Fruit fly (Drosophila melanogaster): ENCODE data around the gene cup.

The cup gene

dm6 chr2L:6656264-6656676, 7.2 kb upstream of the cup start, which contains the start of gene CG31633:
Gene CG31633, minus strand, starts transcription at chr2L:6656321.
- TF ChIP-seq Dll (optimal IDR thresholded peaks at IDR 0.05): no peak
- TF ChIP-seq EcR (GFP tag; optimal IDR thresholded peaks at IDR 0.05): no peak
- no peak for TF ChIP-seq usp (GFP tag; optimal IDR thresholded peaks at IDR 0.05)
- no peak for TF ChIP-seq psq (optimal IDR thresholded peaks at IDR 0.05)
- no peak for TF ChIP-seq CG8478 (optimal IDR thresholded peaks at IDR 0.05)
- TF ChIP-seq pan (optimal IDR thresholded peaks at IDR 0.05): no peak

- TF ChIP-seq psq (optimal IDR thresholded peaks at IDR 0.05) (no peak), usp (GFP tag; optimal IDR thresholded peaks at IDR 0.05) (no peak), pan (optimal IDR thresholded peaks at IDR 0.05) (peak; percentile 54), EcR (GFP tag; optimal IDR thresholded peaks at IDR 0.05) (no peak), Dll (optimal IDR thresholded peaks at IDR 0.05) (no peak), CG8478 (optimal IDR thresholded peaks at IDR 0.05) (no peak)
These were observed 5.3 kb upstream of the cup start, which contains the start of the genes CG31636 and Ube4A for dm6 chr2L:6657969-6658748. Gene CG31636, minus strand, starts transcription at chr2L:6658152. Gene Ube4A, plus strand, starts transcription at chr2L:6658517.

dm6 chr2L:6667719-6668325, 4.4 kb downstream of the cup start, which contains the start of gene Galt:
Gene Galt, minus strand, starts transcription at chr2L:6668033.
- TF ChIP-seq usp (GFP tag; optimal IDR thresholded peaks at IDR 0.05): no peak
- TF ChIP-seq pan (optimal IDR thresholded peaks at IDR 0.05): no peak
- TF ChIP-seq CG8478 (optimal IDR thresholded peaks at IDR 0.05): no peak
- TF ChIP-seq EcR (GFP tag; optimal IDR thresholded peaks at IDR 0.05): no peak
- TF ChIP-seq Dll (optimal IDR thresholded peaks at IDR 0.05): no peak
- no peak for TF ChIP-seq psq (optimal IDR thresholded peaks at IDR 0.05)

dm6 chr2L:6671409-6671808, 7.9 kb downstream of the cup start:
- TF ChIP-seq Dll (optimal IDR thresholded peaks at IDR 0.05): no peak
- TF ChIP-seq pan (optimal IDR thresholded peaks at IDR 0.05): no peak
- TF ChIP-seq psq (optimal IDR thresholded peaks at IDR 0.05): no peak
- no peak for TF ChIP-seq CG8478 (optimal IDR thresholded peaks at IDR 0.05)
- no peak for TF ChIP-seq EcR (GFP tag; optimal IDR thresholded peaks at IDR 0.05)
- no peak for TF ChIP-seq usp (GFP tag; optimal IDR thresholded peaks at IDR 0.05)

dm6 chr2L:6673211-6674012, 9.9 kb downstream of the cup start, which contains the start of gene Spn27A:
Gene Spn27A, minus strand, starts transcription at chr2L:6673347.
- no peak for TF ChIP-seq Dll (optimal IDR thresholded peaks at IDR 0.05)
- no peak for TF ChIP-seq pan (optimal IDR thresholded peaks at IDR 0.05)
- no peak for TF ChIP-seq psq (optimal IDR thresholded peaks at IDR 0.05)
- no peak for TF ChIP-seq CG8478 (optimal IDR thresholded peaks at IDR 0.05)
- no peak for TF ChIP-seq EcR (GFP tag; optimal IDR thresholded peaks at IDR 0.05)
- no peak for TF ChIP-seq usp (GFP tag; optimal IDR thresholded peaks at IDR 0.05)

- TF ChIP-seq pan (optimal IDR thresholded peaks at IDR 0.05) (no peak), usp (GFP tag; optimal IDR thresholded peaks at IDR 0.05) (no peak), EcR (GFP tag; optimal IDR thresholded peaks at IDR 0.05) (no peak)
These were observed 13.1 kb downstream of the cup start, which contains the start of gene cort for dm6 chr2L:6676535-6676934. Gene cort, minus strand, starts transcription at chr2L:6676635.

dm6 chr2L:6677453-6677852, 14.0 kb downstream of the cup start, which contains the start of gene Nse1:
Gene Nse1, minus strand, starts transcription at chr2L:6677625.
- TF ChIP-seq EcR (GFP tag; optimal IDR thresholded peaks at IDR 0.05) (no peak), CG8478 (optimal IDR thresholded peaks at IDR 0.05) (no peak), Dll (optimal IDR thresholded peaks at IDR 0.05) (no peak), psq (optimal IDR thresholded peaks at IDR 0.05) (no peak), usp (GFP tag; optimal IDR thresholded peaks at IDR 0.05) (no peak), pan (optimal IDR thresholded peaks at IDR 0.05) (no peak)

dm6 chr2L:6682909-6683308, 19.4 kb downstream of the cup start:
- TF ChIP-seq Dll (optimal IDR thresholded peaks at IDR 0.05): no peak
- TF ChIP-seq pan (optimal IDR thresholded peaks at IDR 0.05): no peak

dm6 chr2L:6683992-6684882, 20.8 kb downstream of the cup start, which contains the start of gene Nhe3:
Gene Nhe3, minus strand, starts transcription at chr2L:6684364.
- TF ChIP-seq Dll (optimal IDR thresholded peaks at IDR 0.05) (no peak), usp (GFP tag; optimal IDR thresholded peaks at IDR 0.05) (no peak), EcR (GFP tag; optimal IDR thresholded peaks at IDR 0.05) (no peak), CG8478 (optimal IDR thresholded peaks at IDR 0.05) (no peak), psq (optimal IDR thresholded peaks at IDR 0.05) (no peak), pan (optimal IDR thresholded peaks at IDR 0.05) (no peak)

- TF ChIP-seq EcR (GFP tag; optimal IDR thresholded peaks at IDR 0.05): no peak
- no peak for TF ChIP-seq pan (optimal IDR thresholded peaks at IDR 0.05)
These were observed 23.1 kb downstream of the cup start, which contains the start of gene CG11327 for dm6 chr2L:6686612-6687011. Gene CG11327, minus strand, starts transcription at chr2L:6686712.

dm6 chr2L:6692048-6692447, 28.6 kb downstream of the cup start:
- no peak for TF ChIP-seq Dll (optimal IDR thresholded peaks at IDR 0.05)
- no peak for TF ChIP-seq CG8478 (optimal IDR thresholded peaks at IDR 0.05)
- TF ChIP-seq EcR (GFP tag; optimal IDR thresholded peaks at IDR 0.05): no peak
- TF ChIP-seq usp (GFP tag; optimal IDR thresholded peaks at IDR 0.05): no peak
- no peak for TF ChIP-seq pan (optimal IDR thresholded peaks at IDR 0.05)
- no peak for TF ChIP-seq psq (optimal IDR thresholded peaks at IDR 0.05)

Data from whole organism.